Worm (Caenorhabditis elegans): ENCODE data around the gene cpg-2.

- TF ChIP-seq F39B2.1 (GFP tag; IDR thresholded peaks at IDR 0.05) (no peak), him-1 (tag; optimal IDR thresholded peaks at IDR 0.05) (peak; percentile 62), egl-44 (GFP tag; IDR thresholded peaks at IDR 0.05) (no peak), snpc-4 (GFP tag; optimal IDR thresholded peaks at IDR 0.05) (peak; percentile 58), snpc-4 (tag; optimal IDR thresholded peaks at IDR 0.05) (peak in 3 of 4 experiments; percentile 11 to 62 (median 55)), nhr-120 (GFP tag; IDR thresholded peaks at IDR 0.05) (no peak), tbx-9 (tag; optimal IDR thresholded peaks at IDR 0.05; ENCODE audit: borderline replicate concordance) (no peak), sea-2 (GFP tag; IDR thresholded peaks at IDR 0.05) (no peak)
Observed at ce11 chrIII:7103940-7104440, at the start of gene cpg-2.
